Fruit fly (Drosophila melanogaster): ENCODE data around the gene tgo.
A peak's percentile ranks its signal among the peaks of the same experiment; 100 is the strongest.

The tgo gene

dm6 chr3R:9049091-9049981, 29.5 kb upstream of the tgo start:
- TF ChIP-seq noc (tag; optimal IDR thresholded peaks at IDR 0.05): no peak

dm6 chr3R:9048466-9049072, 28.7 kb upstream of the tgo start, which contains the start of gene Mst85C:
Gene Mst85C, plus strand, starts transcription at chr3R:9048645.
- no peak for TF ChIP-seq noc (tag; optimal IDR thresholded peaks at IDR 0.05)

- peak; percentile 57 for TF ChIP-seq noc (tag; optimal IDR thresholded peaks at IDR 0.05)
Measured at dm6 chr3R:9047561-9048465, 28.0 kb upstream of the tgo start, which contains the start of gene Rel. Gene Rel, minus strand, starts transcription at chr3R:9047977.

dm6 chr3R:9046954-9047353, 27.1 kb upstream of the tgo start:
- TF ChIP-seq noc (tag; optimal IDR thresholded peaks at IDR 0.05): no peak

- TF ChIP-seq noc (tag; optimal IDR thresholded peaks at IDR 0.05): no peak
Measured at dm6 chr3R:9045733-9046132, 25.9 kb upstream of the tgo start.

dm6 chr3R:9043610-9044009, 23.8 kb upstream of the tgo start:
- no peak for TF ChIP-seq noc (tag; optimal IDR thresholded peaks at IDR 0.05)

dm6 chr3R:9039448-9039847, 19.6 kb upstream of the tgo start, which contains the start of gene neur:
Gene neur, minus strand, starts transcription at chr3R:9039471.
- TF ChIP-seq noc (tag; optimal IDR thresholded peaks at IDR 0.05): no peak

dm6 chr3R:9038652-9039051, 18.8 kb upstream of the tgo start, which contains the start of gene hyx:
Gene hyx, plus strand, starts transcription at chr3R:9038760.
- TF ChIP-seq noc (tag; optimal IDR thresholded peaks at IDR 0.05): no peak

dm6 chr3R:9037946-9038345, 18.1 kb upstream of the tgo start:
- TF ChIP-seq noc (tag; optimal IDR thresholded peaks at IDR 0.05): no peak

dm6 chr3R:9035252-9035651, 15.4 kb upstream of the tgo start:
- TF ChIP-seq noc (tag; optimal IDR thresholded peaks at IDR 0.05): no peak

dm6 chr3R:9033619-9034401, 14.0 kb upstream of the tgo start:
- TF ChIP-seq noc (tag; optimal IDR thresholded peaks at IDR 0.05): peak; percentile 93

- TF ChIP-seq noc (tag; optimal IDR thresholded peaks at IDR 0.05): peak; percentile 85
Measured at dm6 chr3R:9031797-9032418, 12.1 kb upstream of the tgo start.

- TF ChIP-seq noc (tag; optimal IDR thresholded peaks at IDR 0.05): no peak
Measured at dm6 chr3R:9030750-9031128, 10.9 kb upstream of the tgo start.

dm6 chr3R:9030006-9030749, 10.4 kb upstream of the tgo start:
- TF ChIP-seq noc (tag; optimal IDR thresholded peaks at IDR 0.05): no peak
